Worm (Caenorhabditis elegans): Measurements from ENCODE around the gene swip-10.

DNA sequence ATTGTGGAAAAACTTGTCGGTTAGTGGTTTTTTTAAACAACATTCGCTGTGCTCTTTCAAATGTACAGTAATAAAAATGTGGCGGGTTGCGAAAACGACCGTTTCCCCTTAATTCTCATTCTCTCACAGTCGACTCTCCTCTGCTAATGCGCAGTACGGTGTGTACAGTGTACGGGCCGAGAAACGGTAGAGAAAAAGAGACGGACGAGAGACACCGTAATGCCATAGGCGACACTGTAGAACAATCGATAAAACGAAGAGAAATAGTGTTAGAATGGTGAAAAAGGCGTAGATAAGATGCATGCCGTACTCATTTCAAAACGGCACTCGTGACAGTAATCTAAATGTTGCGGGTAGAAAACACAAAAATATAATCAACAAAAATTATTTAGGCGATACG is 27.6 kb downstream of the swip-10 start:
- TF ChIP-seq ztf-29 (GFP tag; IDR thresholded peaks at IDR 0.05) (no peak), flt-1 (GFP tag; IDR thresholded peaks at IDR 0.05) (no peak), ztf-23 (GFP tag; IDR thresholded peaks at IDR 0.05) (no peak), tab-1 (GFP tag; IDR thresholded peaks at IDR 0.05) (no peak), T22C8.4 (GFP tag; IDR thresholded peaks at IDR 0.05) (peak; percentile 68; the same call in 1 of the 2 replicates), med-1 (GFP tag; optimal IDR thresholded peaks at IDR 0.05; ENCODE audit: insufficient read depth) (no peak)
